Worm (Caenorhabditis elegans): ENCODE measurements around the gene trr-1.
A peak's percentile ranks its signal among the peaks of the same experiment; 100 is the strongest.

trr-1 gene

DNA sequence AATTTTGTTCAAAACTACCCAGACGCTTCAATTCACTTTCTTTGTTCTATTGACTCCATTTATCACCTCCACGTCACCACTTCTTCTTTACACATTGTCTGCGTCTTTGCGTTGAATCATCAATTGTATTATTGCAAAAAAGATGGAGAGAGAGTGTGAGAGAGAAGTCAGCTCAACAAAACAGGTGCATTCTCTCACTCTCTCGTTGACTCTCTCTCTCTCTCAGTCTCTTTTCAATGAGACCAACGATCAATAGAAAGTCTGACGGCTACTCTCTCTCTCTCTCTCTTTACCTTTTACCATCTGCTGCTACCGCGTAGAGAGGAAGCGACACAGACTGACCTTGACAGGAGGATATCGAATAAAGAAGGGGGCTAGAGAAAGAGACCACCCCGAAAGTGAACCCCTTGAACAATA is 40.0 kb downstream of the trr-1 start (continued):
- TF ChIP-seq F37D6.2 (tag; optimal IDR thresholded peaks at IDR 0.05) = no peak
- TF ChIP-seq T20F7.1 (GFP tag; optimal IDR thresholded peaks at IDR 0.05) = no peak
- TF ChIP-seq nhr-28 (tag; optimal IDR thresholded peaks at IDR 0.05) = peak; percentile 83

- TF ChIP-seq spr-1 (tag; optimal IDR thresholded peaks at IDR 0.05) = peak; percentile 67
- no peak for TF ChIP-seq F10B5.3 (tag; optimal IDR thresholded peaks at IDR 0.05)
- no peak for TF ChIP-seq ztf-11 (tag; optimal IDR thresholded peaks at IDR 0.05)
- peak; percentile 50 for TF ChIP-seq T20F7.1 (GFP tag; optimal IDR thresholded peaks at IDR 0.05)
- TF ChIP-seq mdt-29 (GFP tag; IDR thresholded peaks at IDR 0.05) = 0 out of 2 replicates have a peak, but pooled peaks have one; percentile 19
- TF ChIP-seq php-3 (GFP tag; IDR thresholded peaks at IDR 0.05) = no peak
- no peak for TF ChIP-seq daf-19 (GFP tag; conservative IDR thresholded peaks at IDR 0.05)
- TF ChIP-seq gei-8 (GFP tag; optimal IDR thresholded peaks at IDR 0.05) = no peak
- 0 out of 2 replicates have a peak, but pooled peaks have one; percentile 31 for TF ChIP-seq zfp-3 (GFP tag; conservative IDR thresholded peaks at IDR 0.05)
- peak; percentile 59 for TF ChIP-seq lin-38 (GFP tag; IDR thresholded peaks at IDR 0.05)
- no peak for TF ChIP-seq sdz-12 (GFP tag; optimal IDR thresholded peaks at IDR 0.05)
- no peak for TF ChIP-seq Y5F2A.4 (GFP tag; optimal IDR thresholded peaks at IDR 0.05)
- TF ChIP-seq dve-1 (tag; optimal IDR thresholded peaks at IDR 0.05; ENCODE audit: insufficient read depth) = peak; percentile 57
- no peak for TF ChIP-seq zip-2 (tag; optimal IDR thresholded peaks at IDR 0.05)
- no peak for TF ChIP-seq unc-62 (GFP tag; optimal IDR thresholded peaks at IDR 0.05 in 1 of 2)
- no peak for TF ChIP-seq unc-62 (tag; optimal IDR thresholded peaks at IDR 0.05)
- peak; percentile 87 for TF ChIP-seq ceh-20 (GFP tag; IDR thresholded peaks at IDR 0.05)
- TF ChIP-seq ces-1 (GFP tag; optimal IDR thresholded peaks at IDR 0.05) = no peak
- TF ChIP-seq saeg-2 (GFP tag; IDR thresholded peaks at IDR 0.05) = peak; percentile 65; the same call in 1 of the 2 replicates
- TF ChIP-seq F44E2.7 (GFP tag; IDR thresholded peaks at IDR 0.05) = 0 out of 2 replicates have a peak, but pooled peaks have one; percentile 61
- peak in 1 of 2 experiments; percentile 20 for TF ChIP-seq daf-16 (GFP tag; optimal IDR thresholded peaks at IDR 0.05)
- peak; percentile 30 for TF ChIP-seq daf-16 (tag; optimal IDR thresholded peaks at IDR 0.05)
- no peak for TF ChIP-seq daf-12 (tag; optimal IDR thresholded peaks at IDR 0.05)
- TF ChIP-seq nhr-77 (tag; optimal IDR thresholded peaks at IDR 0.05) = peak; percentile 49
- TF ChIP-seq T26A8.4 (GFP tag; IDR thresholded peaks at IDR 0.05) = peak; percentile 82
- no peak for TF ChIP-seq aly-2 (tag; optimal IDR thresholded peaks at IDR 0.05)
- TF ChIP-seq fkh-10 (GFP tag; optimal IDR thresholded peaks at IDR 0.05) = peak; percentile 36
- peak; percentile 62 for TF ChIP-seq snpc-1.2 (GFP tag; IDR thresholded peaks at IDR 0.05)
- TF ChIP-seq dmd-6 (GFP tag; IDR thresholded peaks at IDR 0.05) = peak; percentile 80
- no peak for TF ChIP-seq zfp-2 (tag; optimal IDR thresholded peaks at IDR 0.05)
- peak; percentile 79 for TF ChIP-seq nhr-28 (tag; optimal IDR thresholded peaks at IDR 0.05)
- peak; percentile 47 for TF ChIP-seq nhr-48 (tag; optimal IDR thresholded peaks at IDR 0.05)
- TF ChIP-seq ctbp-1 (GFP tag; IDR thresholded peaks at IDR 0.05) = peak; percentile 55; the same call in 1 of the 2 replicates
- peak; percentile 90 for TF ChIP-seq mep-1 (tag; optimal IDR thresholded peaks at IDR 0.05)
- no peak for TF ChIP-seq F49E8.2 (tag; optimal IDR thresholded peaks at IDR 0.05; ENCODE audit: borderline replicate concordance)
- TF ChIP-seq spr-3 (GFP tag; optimal IDR thresholded peaks at IDR 0.05) = peak; percentile 46
- peak; percentile 58; the same call in 1 of the 2 replicates for TF ChIP-seq dmd-8 (GFP tag; IDR thresholded peaks at IDR 0.05)
- peak; percentile 88 for TF ChIP-seq rbr-2 (tag; optimal IDR thresholded peaks at IDR 0.05)
- TF ChIP-seq mxl-2 (GFP tag; conservative IDR thresholded peaks at IDR 0.05) = 0 out of 2 replicates have a peak, but pooled peaks have one; percentile 25
- TF ChIP-seq vab-7 (GFP tag; IDR thresholded peaks at IDR 0.05) = no peak
- TF ChIP-seq snpc-4 (tag; optimal IDR thresholded peaks at IDR 0.05) = no peak
- TF ChIP-seq ZK546.5 (tag; optimal IDR thresholded peaks at IDR 0.05) = no peak
- TF ChIP-seq cey-2 (tag; optimal IDR thresholded peaks at IDR 0.05; ENCODE audit: borderline replicate concordance, insufficient read depth) = no peak
- TF ChIP-seq lir-3 (tag; optimal IDR thresholded peaks at IDR 0.05) = no peak
- no peak for TF ChIP-seq fos-1 (tag; optimal IDR thresholded peaks at IDR 0.05)
- no peak for TF ChIP-seq unc-130 (GFP tag; optimal IDR thresholded peaks at IDR 0.05)
Observed at ce11 chrII:11634681-11635527, 40.8 kb downstream of the trr-1 start.

All from whole organism, L4 larva.